Worm (Caenorhabditis elegans): ENCODE results near the gene F55F3.4.

F55F3.4 gene

DNA sequence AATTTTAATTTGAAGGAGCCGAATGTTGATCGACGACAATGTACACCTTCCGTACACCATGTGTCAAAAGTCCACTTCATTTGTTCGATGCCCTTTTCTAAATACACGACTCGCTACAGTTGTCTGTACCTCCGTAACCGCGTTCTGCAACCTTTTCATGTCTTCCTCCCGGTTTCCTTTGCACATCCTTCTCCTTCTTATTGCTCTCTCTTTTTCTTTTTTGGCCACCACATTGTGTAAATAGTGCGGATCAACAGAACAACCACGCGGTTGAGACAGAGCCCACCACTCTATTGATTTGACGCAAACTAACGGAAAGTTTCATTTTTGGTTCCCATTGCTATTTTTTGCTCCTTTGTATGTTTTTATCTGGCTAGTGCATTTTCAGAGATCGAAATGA, 42.0 kb upstream of the F55F3.4 start:
- TF ChIP-seq mdl-1 (tag; optimal IDR thresholded peaks at IDR 0.05) (peak in 1 of 2 experiments; percentile 32), nhr-90 (tag; optimal IDR thresholded peaks at IDR 0.05; ENCODE audit: poor library complexity) (no peak), nhr-11 (tag; optimal IDR thresholded peaks at IDR 0.05) (no peak), nhr-71 (tag; optimal IDR thresholded peaks at IDR 0.05) (peak; percentile 26), lin-14 (GFP tag; optimal IDR thresholded peaks at IDR 0.05) (peak; percentile 52), F16B12.6 (tag; optimal IDR thresholded peaks at IDR 0.05) (no peak), ceh-90 (tag; optimal IDR thresholded peaks at IDR 0.05) (no peak), efl-1 (optimal IDR thresholded peaks at IDR 0.05) (no peak), efl-1 (GFP tag; optimal IDR thresholded peaks at IDR 0.05 in 1 of 2) (no peak), alr-1 (tag; optimal IDR thresholded peaks at IDR 0.05; ENCODE audit: borderline replicate concordance) (no peak), swsn-7 (tag; optimal IDR thresholded peaks at IDR 0.05) (no peak), rnt-1 (tag; optimal IDR thresholded peaks at IDR 0.05) (no peak), sup-37 (GFP tag; optimal IDR thresholded peaks at IDR 0.05) (no peak), C34B4.2 (tag; optimal IDR thresholded peaks at IDR 0.05) (no peak), nhr-77 (tag; optimal IDR thresholded peaks at IDR 0.05) (peak; percentile 35), lin-15B (tag; optimal IDR thresholded peaks at IDR 0.05) (no peak), unc-130 (tag; optimal IDR thresholded peaks at IDR 0.05) (no peak), pag-3 (tag; optimal IDR thresholded peaks at IDR 0.05; ENCODE audit: borderline replicate concordance, insufficient read depth) (no peak)

- TF ChIP-seq lin-35 (GFP tag; optimal IDR thresholded peaks at IDR 0.05) (peak in 1 of 2 experiments; percentile 35), C16A3.4 (tag; optimal IDR thresholded peaks at IDR 0.05) (peak; percentile 9), hlh-17 (GFP tag; optimal IDR thresholded peaks at IDR 0.05; ENCODE audit: borderline replicate concordance) (no peak), isw-1 (GFP tag; IDR thresholded peaks at IDR 0.05) (no peak), snu-23 (GFP tag; optimal IDR thresholded peaks at IDR 0.05) (peak; percentile 52), nhr-47 (tag; optimal IDR thresholded peaks at IDR 0.05) (peak; percentile 15), dpl-1 (GFP tag; optimal IDR thresholded peaks at IDR 0.05) (no peak), blmp-1 (tag; optimal IDR thresholded peaks at IDR 0.05) (peak; percentile 64), elt-2 (tag; optimal IDR thresholded peaks at IDR 0.05) (no peak), lsy-2 (tag; optimal IDR thresholded peaks at IDR 0.05) (peak; percentile 16 to 63), lin-14 (GFP tag; optimal IDR thresholded peaks at IDR 0.05) (peak; percentile 87), tbx-2 (tag; optimal IDR thresholded peaks at IDR 0.05) (peak; percentile 1), nhr-20 (tag; optimal IDR thresholded peaks at IDR 0.05) (peak; percentile 95), nhr-85 (tag) (peak; percentile 85), sup-37 (GFP tag; optimal IDR thresholded peaks at IDR 0.05) (no peak), nhr-19 (GFP tag; conservative IDR thresholded peaks at IDR 0.05) (peak; percentile 38), aly-2 (tag; optimal IDR thresholded peaks at IDR 0.05) (no peak), rnt-1 (tag; optimal IDR thresholded peaks at IDR 0.05) (peak; percentile 6), skn-1 (tag; optimal IDR thresholded peaks at IDR 0.05) (peak; percentile 6), mep-1 (tag; optimal IDR thresholded peaks at IDR 0.05) (peak; percentile 39), nhr-28 (tag; optimal IDR thresholded peaks at IDR 0.05) (no peak), nhr-71 (tag; optimal IDR thresholded peaks at IDR 0.05) (peak; percentile 95), alr-1 (tag; optimal IDR thresholded peaks at IDR 0.05; ENCODE audit: borderline replicate concordance) (no peak), nhr-77 (tag; optimal IDR thresholded peaks at IDR 0.05) (no peak), fkh-10 (GFP tag; optimal IDR thresholded peaks at IDR 0.05) (no peak), elt-3 (tag; optimal IDR thresholded peaks at IDR 0.05) (peak in 2 of 6 experiments; percentile 34 to 69)
Observed at ce11 chrX:13744543-13745113, 40.7 kb upstream of the F55F3.4 start.

DNA sequence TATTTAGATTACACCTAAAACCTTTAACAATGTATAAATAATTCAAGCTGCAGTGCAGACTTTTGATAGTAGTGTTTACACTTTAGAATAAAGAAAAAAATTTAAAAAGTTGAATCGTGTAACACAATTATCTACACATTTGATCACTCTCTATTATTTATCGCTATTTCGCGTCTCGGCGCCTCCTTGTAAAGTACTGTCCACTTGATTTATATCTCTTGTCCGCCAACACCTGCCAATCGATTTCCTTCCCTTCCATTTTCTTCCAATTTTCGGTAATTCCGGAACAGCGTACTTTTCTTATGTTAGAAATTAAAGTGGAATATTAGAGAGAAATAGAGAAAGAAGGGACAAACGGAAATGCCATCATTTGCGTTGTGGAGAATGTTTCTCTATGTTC, 39.8 kb upstream of the F55F3.4 start:
- no peak for TF ChIP-seq C34B4.2 (tag; optimal IDR thresholded peaks at IDR 0.05)
- TF ChIP-seq rnt-1 (tag; optimal IDR thresholded peaks at IDR 0.05), result no peak
- TF ChIP-seq irx-1 (tag; optimal IDR thresholded peaks at IDR 0.05), result peak; percentile 59
- TF ChIP-seq tbx-2 (tag; optimal IDR thresholded peaks at IDR 0.05), result no peak
- TF ChIP-seq zip-4 (GFP tag; optimal IDR thresholded peaks at IDR 0.05), result no peak
- no peak for TF ChIP-seq hlh-4 (tag; optimal IDR thresholded peaks at IDR 0.05)
- TF ChIP-seq egl-27 (tag; optimal IDR thresholded peaks at IDR 0.05), result no peak
- TF ChIP-seq efl-3 (GFP tag; optimal IDR thresholded peaks at IDR 0.05), result no peak
- no peak for TF ChIP-seq tlp-1 (tag; optimal IDR thresholded peaks at IDR 0.05)
- TF ChIP-seq blmp-1 (tag; optimal IDR thresholded peaks at IDR 0.05), result peak; percentile 79
- no peak for TF ChIP-seq nhr-11 (tag; optimal IDR thresholded peaks at IDR 0.05)
- TF ChIP-seq elt-3 (tag; optimal IDR thresholded peaks at IDR 0.05), result peak in 1 of 6 experiments; percentile 39
- no peak for TF ChIP-seq nhr-237 (tag; optimal IDR thresholded peaks at IDR 0.05)
- peak; percentile 3 for TF ChIP-seq nhr-90 (tag; optimal IDR thresholded peaks at IDR 0.05; ENCODE audit: poor library complexity)
- no peak for TF ChIP-seq nhr-19 (GFP tag; conservative IDR thresholded peaks at IDR 0.05)
- peak; percentile 72 for TF ChIP-seq nhr-71 (tag; optimal IDR thresholded peaks at IDR 0.05)
- no peak for TF ChIP-seq grh-1 (GFP tag; IDR thresholded peaks at IDR 0.05)
- peak; percentile 60 for TF ChIP-seq lin-14 (GFP tag; optimal IDR thresholded peaks at IDR 0.05)
- no peak for TF ChIP-seq C04F5.9 (tag; optimal IDR thresholded peaks at IDR 0.05)
- TF ChIP-seq zag-1 (tag; optimal IDR thresholded peaks at IDR 0.05), result no peak
- TF ChIP-seq nhr-85 (tag), result peak; percentile 87
- no peak for TF ChIP-seq lin-35 (GFP tag; optimal IDR thresholded peaks at IDR 0.05)
